Fruit fly (Drosophila melanogaster) whole organism, embryonic: ENCODE measurements around the gene slpr.

ENCODE experiments used
- ATbp ChIP-seq: fragments of 200-800 bp; sonication (Bioruptor generic); optimal IDR thresholded peaks from 2 replicates; lab custom pipeline; 2017; ENCODE audit warnings: missing biosample characterization, mild to moderate bottlenecking, missing genetic modification characterization, missing genetic modification reagents
- Atf3 ChIP-seq: fragments of 200-800 bp; sonication (Bioruptor generic); optimal IDR thresholded peaks from 3 replicates; lab custom pipeline; 2016; ENCODE audit warnings: missing biosample characterization, missing genetic modification characterization
- Atf6 ChIP-seq: fragments of 200-800 bp; sonication (Bioruptor generic); IDR thresholded peaks from 2 replicates; pipeline ENCODE4 v1.3.6; 2022; ENCODE audit warnings: missing biosample characterization, missing genetic modification characterization
- CG10462 ChIP-seq: fragments of 200-800 bp; sonication (Bioruptor generic); optimal IDR thresholded peaks from 2 replicates; lab custom pipeline; 2016; ENCODE audit warnings: missing biosample characterization, missing genetic modification characterization
- CG10959 ChIP-seq: fragments of 200-800 bp; sonication (Bioruptor generic); IDR thresholded peaks from 2 replicates; pipeline ENCODE4 v1.3.6; 2022; ENCODE audit warnings: missing biosample characterization, missing genetic modification characterization
- CG11085 ChIP-seq: fragments of 200-800 bp; sonication (Bioruptor generic); IDR thresholded peaks from 2 replicates; pipeline ENCODE4 v1.3.6; 2022; ENCODE audit warnings: missing biosample characterization, missing genetic modification characterization
- CG12744 ChIP-seq: fragments of 200-800 bp; sonication (Bioruptor generic); optimal IDR thresholded peaks from 2 replicates; lab custom pipeline; 2016; ENCODE audit warnings: missing biosample characterization, missing genetic modification characterization
- CG14441 ChIP-seq: fragments of 200-800 bp; sonication (Bioruptor generic); IDR thresholded peaks from 2 replicates; pipeline ENCODE4 v1.3.6; 2022; ENCODE audit warnings: missing biosample characterization, missing genetic modification characterization
- CG14710 ChIP-seq: fragments of 200-800 bp; sonication (Bioruptor generic); optimal IDR thresholded peaks from 3 replicates; lab custom pipeline; 2019; ENCODE audit warnings: missing biosample characterization, mild to moderate bottlenecking, missing genetic modification characterization, moderate library complexity
- CG2116 ChIP-seq: fragments of 200-800 bp; sonication (Bioruptor generic); optimal IDR thresholded peaks from 3 replicates; lab custom pipeline; 2018; ENCODE audit warnings: missing biosample characterization, mild to moderate bottlenecking, missing genetic modification characterization
- CG2889 ChIP-seq: fragments of 200-800 bp; sonication (Bioruptor generic); IDR thresholded peaks from 3 replicates; pipeline ENCODE4 v1.3.6; 2022; ENCODE audit warnings: missing biosample characterization, missing genetic modification characterization
- CG31224 ChIP-seq: fragments of 200-800 bp; sonication (Bioruptor generic); IDR thresholded peaks from 2 replicates; pipeline ENCODE4 v1.3.6; 2022; ENCODE audit warnings: missing biosample characterization, missing genetic modification characterization
- CG32767 ChIP-seq: fragments of 200-800 bp; sonication (Bioruptor generic); IDR thresholded peaks from 2 replicates; pipeline ENCODE4 v1.3.6; 2022; ENCODE audit warnings: missing biosample characterization, missing genetic modification characterization
- CG32772 ChIP-seq: fragments of 200-800 bp; sonication (Bioruptor generic); IDR thresholded peaks from 2 replicates; pipeline ENCODE4 v1.3.6; 2022; ENCODE audit warnings: missing biosample characterization, missing genetic modification characterization
- CG34224 ChIP-seq: fragments of 200-800 bp; sonication (Bioruptor generic); IDR thresholded peaks from 3 replicates; pipeline ENCODE4 v1.3.6; 2022; ENCODE audit warnings: missing biosample characterization, missing genetic modification characterization; ENCODE audit not compliant: partially characterized antibody
- CG4404 ChIP-seq: fragments of 200-800 bp; sonication (Bioruptor generic); IDR thresholded peaks from 2 replicates; pipeline ENCODE4 v1.3.6; 2022; ENCODE audit warnings: missing biosample characterization, missing genetic modification characterization
- CG4424 ChIP-seq: fragments of 200-800 bp; sonication (Bioruptor generic); optimal IDR thresholded peaks from 3 replicates; lab custom pipeline; 2016; ENCODE audit warnings: missing biosample characterization, missing genetic modification characterization
- CG6683 ChIP-seq: fragments of 200-800 bp; sonication (Bioruptor generic); optimal IDR thresholded peaks from 2 replicates; lab custom pipeline; 2017; ENCODE audit warnings: missing biosample characterization, mild to moderate bottlenecking, missing genetic modification characterization, missing genetic modification reagents
- CG7357 ChIP-seq: fragments of 200-800 bp; sonication (Bioruptor generic); IDR thresholded peaks from 3 replicates; pipeline ENCODE4 v1.3.6; 2022; ENCODE audit warnings: missing biosample characterization, missing genetic modification characterization
- CG8924 ChIP-seq: fragments of 200-800 bp; optimal IDR thresholded peaks from 3 replicates; lab custom pipeline; 2019; ENCODE audit warnings: missing biosample characterization, mild to moderate bottlenecking, missing genetic modification characterization, moderate library complexity
- CG9215 ChIP-seq: fragments of 200-800 bp; sonication (Bioruptor generic); IDR thresholded peaks from 2 replicates; pipeline ENCODE4 v1.3.6; 2022; ENCODE audit warnings: missing biosample characterization, missing genetic modification characterization
- CTCF ChIP-seq: fragments of 200-800 bp; sonication (Bioruptor generic); optimal IDR thresholded peaks from 2 replicates; lab custom pipeline; 2017; ENCODE audit warnings: missing biosample characterization, mild to moderate bottlenecking, missing genetic modification characterization, moderate library complexity
- Doc2 ChIP-seq: fragments of 200-800 bp; sonication (Bioruptor generic); IDR thresholded peaks from 2 replicates; pipeline ENCODE4 v1.3.6; 2022; ENCODE audit warnings: missing biosample characterization, missing genetic modification characterization
- Gug ChIP-seq: fragments of 200-800 bp; sonication (Bioruptor generic); IDR thresholded peaks from 4 replicates; pipeline ENCODE4 v1.3.6; 2022; ENCODE audit warnings: missing biosample characterization, missing genetic modification characterization
- Hr3 ChIP-seq: fragments of 200-800 bp; sonication (Bioruptor generic); optimal IDR thresholded peaks from 3 replicates; lab custom pipeline; 2016; ENCODE audit warnings: missing biosample characterization, missing genetic modification characterization
- Oli ChIP-seq: fragments of 200-800 bp; sonication (Bioruptor generic); optimal IDR thresholded peaks from 2 replicates; lab custom pipeline; 2018; ENCODE audit warnings: missing biosample characterization, mild to moderate bottlenecking, missing genetic modification characterization, moderate library complexity
- Trl ChIP-seq, 3 experiments: fragments of >200 bp in 2 of 3; fragments of 200-800 bp in 1 of 3; sonication (Bioruptor generic) in 1 of 3; optimal IDR thresholded peaks; 2 replicates in 1 of 3; 3 replicates in 2 of 3; lab custom pipeline; 2016 to 2017; ENCODE audit warnings: missing biosample characterization in 1 of 3, missing genetic modification characterization in 1 of 3
- ara ChIP-seq: fragments of 200-800 bp; sonication (Bioruptor generic); IDR thresholded peaks from 2 replicates; pipeline ENCODE4 v1.3.6; 2022; ENCODE audit warnings: missing biosample characterization, missing genetic modification characterization
- caup ChIP-seq: fragments of 200-800 bp; sonication (Bioruptor generic); optimal IDR thresholded peaks from 3 replicates; lab custom pipeline; 2017; ENCODE audit warnings: missing biosample characterization, mild to moderate bottlenecking, missing genetic modification characterization, moderate library complexity; ENCODE audit not compliant: severe bottlenecking
- corto ChIP-seq: fragments of 200-800 bp; sonication (Bioruptor generic); optimal IDR thresholded peaks from 2 replicates; lab custom pipeline; 2016; ENCODE audit warnings: missing biosample characterization, mild to moderate bottlenecking, missing genetic modification characterization, moderate library complexity
- ftz-f1 ChIP-seq: fragments of 200-800 bp; sonication (Bioruptor generic); optimal IDR thresholded peaks from 2 replicates; lab custom pipeline; 2016; ENCODE audit warnings: missing biosample characterization, missing genetic modification characterization
- gro ChIP-seq: fragments of 200-800 bp; sonication (Bioruptor generic); optimal IDR thresholded peaks from 2 replicates; lab custom pipeline; 2016; ENCODE audit warnings: missing biosample characterization, missing genetic modification characterization
- gsb-n ChIP-seq: fragments of 200-800 bp; sonication (Bioruptor generic); optimal IDR thresholded peaks from 3 replicates; lab custom pipeline; 2018; ENCODE audit warnings: missing biosample characterization, mild to moderate bottlenecking, missing genetic modification characterization
- gt ChIP-seq: fragments of 200-800 bp; sonication (Bioruptor generic); IDR thresholded peaks from 2 replicates; pipeline ENCODE4 v1.3.6; 2022; ENCODE audit warnings: missing biosample characterization, missing genetic modification characterization
- jing ChIP-seq: fragments of 200-800 bp; sonication (Bioruptor generic); optimal IDR thresholded peaks from 2 replicates; lab custom pipeline; 2018; ENCODE audit warnings: missing biosample characterization, mild to moderate bottlenecking, missing genetic modification characterization
- klu ChIP-seq: fragments of 200-800 bp; sonication (Bioruptor generic); IDR thresholded peaks from 2 replicates; pipeline ENCODE4 v1.3.6; 2022; ENCODE audit warnings: missing biosample characterization, missing genetic modification characterization
- knrl ChIP-seq: fragments of 200-800 bp; sonication (Bioruptor generic); IDR thresholded peaks from 3 replicates; pipeline ENCODE4 v1.3.6; 2022; ENCODE audit warnings: missing biosample characterization, missing genetic modification characterization; ENCODE audit not compliant: partially characterized antibody
- lab ChIP-seq: fragments of 200-800 bp; sonication (Bioruptor generic); optimal IDR thresholded peaks from 3 replicates; lab custom pipeline; 2017; ENCODE audit warnings: missing biosample characterization, missing genetic modification characterization, mild to moderate bottlenecking, moderate library complexity, missing genetic modification reagents
- lilli ChIP-seq: fragments of 200-800 bp; sonication (Bioruptor generic); optimal IDR thresholded peaks from 3 replicates; lab custom pipeline; 2016; ENCODE audit warnings: missing biosample characterization, missing genetic modification characterization
- onecut ChIP-seq: fragments of 200-800 bp; sonication (Bioruptor generic); IDR thresholded peaks from 2 replicates; pipeline ENCODE4 v1.3.6; 2022; ENCODE audit warnings: missing biosample characterization, missing genetic modification characterization
- pan ChIP-seq, 4 experiments: fragments of >200 bp in 3 of 4; fragments of 200-800 bp in 1 of 4; sonication (Bioruptor generic) in 1 of 4; optimal IDR thresholded peaks in 3 of 4; IDR thresholded peaks in 1 of 4; 2 replicates each; pipeline versions ENCODE4 v1.3.6 to Lab custom; 2017 to 2022; ENCODE audit warnings: missing biosample characterization in 2 of 4, missing genetic modification characterization in 2 of 4, mixed read lengths in 1 of 4
- phol ChIP-seq: fragments of 200-800 bp; sonication (Bioruptor generic); optimal IDR thresholded peaks from 3 replicates; lab custom pipeline; 2018; ENCODE audit warnings: missing biosample characterization, mild to moderate bottlenecking, missing genetic modification characterization, moderate library complexity
- ranshi ChIP-seq: fragments of 200-800 bp; sonication (Bioruptor generic); IDR thresholded peaks from 2 replicates; pipeline ENCODE4 v1.3.6; 2022; ENCODE audit warnings: missing biosample characterization, missing genetic modification characterization
- rib ChIP-seq: fragments of 200-800 bp; sonication (Bioruptor generic); IDR thresholded peaks from 2 replicates; pipeline ENCODE4 v1.3.6; 2022; ENCODE audit warnings: missing biosample characterization, missing genetic modification characterization
- sd ChIP-seq: fragments of 200-800 bp; sonication (Bioruptor generic); optimal IDR thresholded peaks from 3 replicates; lab custom pipeline; 2018; ENCODE audit warnings: missing biosample characterization, mild to moderate bottlenecking, missing genetic modification characterization, moderate library complexity
- sima ChIP-seq: fragments of 200-800 bp; sonication (Bioruptor generic); optimal IDR thresholded peaks from 2 replicates; lab custom pipeline; 2016; ENCODE audit warnings: missing biosample characterization, missing genetic modification characterization
- so ChIP-seq: fragments of 200-800 bp; sonication (Bioruptor generic); IDR thresholded peaks from 3 replicates; pipeline ENCODE4 v1.3.6; 2022; ENCODE audit warnings: missing biosample characterization, missing genetic modification characterization
- tin ChIP-seq: fragments of 200-800 bp; sonication (Bioruptor generic); optimal IDR thresholded peaks from 3 replicates; lab custom pipeline; 2016; ENCODE audit warnings: missing biosample characterization, missing genetic modification characterization
- twi ChIP-seq: fragments of 200-800 bp; optimal IDR thresholded peaks from 2 replicates; lab custom pipeline; 2019; ENCODE audit warnings: missing biosample characterization, mild to moderate bottlenecking, missing genetic modification characterization, moderate library complexity
- vnd ChIP-seq: fragments of 200-800 bp; sonication (Bioruptor generic); IDR thresholded peaks from 3 replicates; pipeline ENCODE4 v1.3.6; 2022; ENCODE audit warnings: missing biosample characterization, missing genetic modification characterization; ENCODE audit not compliant: partially characterized antibody

The slpr gene

dm6 chrX:8131693-8132313 lies 45.2 kb downstream of the slpr start, which contains the start of gene CG10958 (continued):
- TF ChIP-seq onecut (GFP tag; lab: Robert Waterston, UW) = no peak
- no peak for TF ChIP-seq CG12744 (GFP tag; lab: Kevin White, UChicago)
- peak; percentile 71 for TF ChIP-seq lab (GFP tag; lab: Kevin White, UChicago)
- peak; percentile 53; the same call in 1 of the 3 replicates for TF ChIP-seq so (GFP tag; lab: Robert Waterston, UW)
- TF ChIP-seq CG2116 = peak; percentile 99
- TF ChIP-seq gt (GFP tag; lab: Robert Waterston, UW) = no peak
- TF ChIP-seq sd (tag; lab: Kevin White, UChicago) = peak; percentile 36
- peak; percentile 44; the same call in 1 of the 4 replicates for TF ChIP-seq Gug (GFP tag; lab: Robert Waterston, UW)
- TF ChIP-seq CG2889 (GFP tag; lab: Robert Waterston, UW) = no peak
- TF ChIP-seq CG10959 (GFP tag; lab: Robert Waterston, UW) = no peak
- peak; percentile 54 for TF ChIP-seq gsb-n (tag; lab: Kevin White, UChicago)
- no peak for TF ChIP-seq klu (GFP tag; lab: Robert Waterston, UW)
- peak; percentile 52; the same call in 1 of the 2 replicates for TF ChIP-seq CG32772 (GFP tag; lab: Robert Waterston, UW)
- TF ChIP-seq CG31224 = no peak
- TF ChIP-seq caup (GFP tag; lab: Kevin White, UChicago) = peak; percentile 56
- TF ChIP-seq Atf6 (GFP tag; lab: Robert Waterston, UW) = peak; percentile 58; the same call in 1 of the 2 replicates
- peak; percentile 64 for TF ChIP-seq tin
- TF ChIP-seq twi (tag; lab: Kevin White, UChicago) = no peak
- TF ChIP-seq CG34224 (GFP tag; lab: Robert Waterston, UW) = no peak
- no peak for TF ChIP-seq sima
- TF ChIP-seq ATbp (GFP tag; lab: Kevin White, UChicago) = no peak
- peak; percentile 51 for TF ChIP-seq ara (GFP tag; lab: Robert Waterston, UW)
- no peak for TF ChIP-seq knrl (GFP tag; lab: Robert Waterston, UW)
- TF ChIP-seq Trl (optimal IDR thresholded peaks at IDR 0.05; lab: Kevin White, UChicago) = no peak
- TF ChIP-seq Trl (GFP tag; optimal IDR thresholded peaks at IDR 0.05; lab: Kevin White, UChicago) = peak; percentile 12
- no peak for TF ChIP-seq pan (optimal IDR thresholded peaks at IDR 0.05; lab: Kevin White, UChicago)
- peak in 1 of 2 experiments; percentile 58 for TF ChIP-seq pan (GFP tag; optimal IDR thresholded peaks at IDR 0.05 in 1 of 2, IDR thresholded peaks at IDR 0.05 in 1 of 2)
- TF ChIP-seq CG4424 (GFP tag; lab: Kevin White, UChicago) = peak; percentile 59
- peak; percentile 51 for TF ChIP-seq Atf3 (GFP tag; lab: Kevin White, UChicago)
- TF ChIP-seq CG6683 (GFP tag; lab: Kevin White, UChicago) = peak; percentile 30
- TF ChIP-seq CG10462 (GFP tag; lab: Kevin White, UChicago) = no peak
- no peak for TF ChIP-seq CTCF (GFP tag; lab: Kevin White, UChicago)
- TF ChIP-seq Doc2 (GFP tag; lab: Robert Waterston, UW) = no peak
- peak; percentile 75 for TF ChIP-seq lilli (GFP tag; lab: Kevin White, UChicago)
- TF ChIP-seq CG14441 (GFP tag; lab: Robert Waterston, UW) = peak; percentile 56
- no peak for TF ChIP-seq CG7357 (GFP tag; lab: Robert Waterston, UW)
- TF ChIP-seq jing (GFP tag; lab: Kevin White, UChicago) = no peak
- TF ChIP-seq CG8924 (tag; lab: Kevin White, UChicago) = peak; percentile 51
- TF ChIP-seq ftz-f1 (GFP tag; lab: Kevin White, UChicago) = no peak
- TF ChIP-seq corto (GFP tag; lab: Kevin White, UChicago) = no peak
- no peak for TF ChIP-seq ranshi (GFP tag; lab: Robert Waterston, UW)
- TF ChIP-seq Hr3 = peak; percentile 49
- peak; percentile 68 for TF ChIP-seq CG14710 (tag; lab: Kevin White, UChicago)
- peak; percentile 30; the same call in 1 of the 2 replicates for TF ChIP-seq CG9215 (GFP tag; lab: Robert Waterston, UW)
- peak; percentile 47 for TF ChIP-seq phol (tag; lab: Kevin White, UChicago)
- peak; percentile 27 for TF ChIP-seq Oli (tag; lab: Kevin White, UChicago)
- TF ChIP-seq CG4404 (GFP tag; lab: Robert Waterston, UW) = no peak
- TF ChIP-seq CG11085 (GFP tag; lab: Robert Waterston, UW) = no peak
- no peak; the same call in 1 of the 2 replicates for TF ChIP-seq rib
- no peak for TF ChIP-seq CG32767 (GFP tag; lab: Robert Waterston, UW)
- TF ChIP-seq vnd (GFP tag; lab: Robert Waterston, UW) = no peak
- no peak for TF ChIP-seq gro
